Worm (Caenorhabditis elegans): ENCODE measurements around the gene Y7A9D.1.

The Y7A9D.1 gene

ce11 chrIV:16381933-16382591 lies at the start of gene Y7A9D.1:
Gene Y7A9D.1, minus strand, starts transcription at chrIV:16382215.
- TF ChIP-seq unc-30 (tag; optimal IDR thresholded peaks at IDR 0.05) (no peak), mab-9 (GFP tag; IDR thresholded peaks at IDR 0.05) (no peak), isw-1 (GFP tag; IDR thresholded peaks at IDR 0.05) (no peak), zag-1 (tag; optimal IDR thresholded peaks at IDR 0.05) (no peak), nhr-47 (tag; optimal IDR thresholded peaks at IDR 0.05) (peak; percentile 67), efl-3 (GFP tag; optimal IDR thresholded peaks at IDR 0.05) (no peak), hlh-17 (GFP tag; optimal IDR thresholded peaks at IDR 0.05; ENCODE audit: borderline replicate concordance) (no peak), xbp-1 (tag; optimal IDR thresholded peaks at IDR 0.05) (peak; percentile 39), fos-1 (tag; optimal IDR thresholded peaks at IDR 0.05) (peak; percentile 33), ceh-90 (tag; optimal IDR thresholded peaks at IDR 0.05) (no peak), ztf-11 (tag; optimal IDR thresholded peaks at IDR 0.05) (peak in 1 of 2 experiments; percentile 38), pag-3 (tag; optimal IDR thresholded peaks at IDR 0.05; ENCODE audit: borderline replicate concordance, insufficient read depth) (peak; percentile 17), lsy-2 (tag; optimal IDR thresholded peaks at IDR 0.05) (peak; percentile 37 to 39), sox-4 (tag; optimal IDR thresholded peaks at IDR 0.05) (no peak), tbx-2 (tag; optimal IDR thresholded peaks at IDR 0.05) (peak; percentile 56), lin-15B (tag; optimal IDR thresholded peaks at IDR 0.05) (no peak), Y116A8C.19 (tag; optimal IDR thresholded peaks at IDR 0.05; ENCODE audit: borderline replicate concordance) (no peak), lir-3 (tag; optimal IDR thresholded peaks at IDR 0.05; ENCODE audit: poor library complexity) (peak; percentile 33), nhr-11 (tag; optimal IDR thresholded peaks at IDR 0.05) (no peak), nhr-20 (tag; optimal IDR thresholded peaks at IDR 0.05) (peak; percentile 65), ztf-4 (tag; optimal IDR thresholded peaks at IDR 0.05) (no peak), unc-62 (GFP tag; optimal IDR thresholded peaks at IDR 0.05) (no peak), grh-1 (GFP tag; IDR thresholded peaks at IDR 0.05) (peak; percentile 38; the same call in 1 of the 2 replicates), hpl-2 (GFP tag; optimal IDR thresholded peaks at IDR 0.05) (no peak), nhr-237 (tag; optimal IDR thresholded peaks at IDR 0.05) (no peak), nhr-19 (GFP tag; conservative IDR thresholded peaks at IDR 0.05) (peak; percentile 72), mep-1 (tag; optimal IDR thresholded peaks at IDR 0.05) (peak; percentile 30), blmp-1 (tag; optimal IDR thresholded peaks at IDR 0.05) (no peak), unc-130 (tag; optimal IDR thresholded peaks at IDR 0.05) (peak; percentile 57), nhr-84 (tag; optimal IDR thresholded peaks at IDR 0.05) (no peak), unc-86 (tag; optimal IDR thresholded peaks at IDR 0.05) (peak; percentile 22), dpl-1 (GFP tag; optimal IDR thresholded peaks at IDR 0.05) (peak; percentile 12 to 44 (median 16)), hlh-4 (tag; optimal IDR thresholded peaks at IDR 0.05) (peak; percentile 15), elt-3 (tag; optimal IDR thresholded peaks at IDR 0.05) (peak in 2 of 6 experiments; percentile 4 to 52), nhr-12 (tag; optimal IDR thresholded peaks at IDR 0.05) (no peak), rnt-1 (tag; optimal IDR thresholded peaks at IDR 0.05) (no peak), ets-5 (GFP tag; IDR thresholded peaks at IDR 0.05) (no peak), C16A3.4 (tag; optimal IDR thresholded peaks at IDR 0.05) (peak; percentile 51), snpc-4 (tag; optimal IDR thresholded peaks at IDR 0.05) (peak; percentile 20), C34B4.2 (tag; optimal IDR thresholded peaks at IDR 0.05) (no peak), nhr-85 (tag) (peak; percentile 70), aha-1 (tag; optimal IDR thresholded peaks at IDR 0.05) (no peak), zip-4 (GFP tag; optimal IDR thresholded peaks at IDR 0.05) (no peak), elt-2 (tag; optimal IDR thresholded peaks at IDR 0.05) (peak; percentile 19), snu-23 (GFP tag; optimal IDR thresholded peaks at IDR 0.05) (peak; percentile 74), lin-13 (GFP tag; optimal IDR thresholded peaks at IDR 0.05) (peak; percentile 6), mef-2 (tag; optimal IDR thresholded peaks at IDR 0.05) (no peak), aly-2 (tag; optimal IDR thresholded peaks at IDR 0.05) (no peak), pax-3 (tag; optimal IDR thresholded peaks at IDR 0.05) (peak; percentile 5), mdl-1 (tag; optimal IDR thresholded peaks at IDR 0.05) (peak in 1 of 2 experiments; percentile 59), lin-39 (tag; optimal IDR thresholded peaks at IDR 0.05) (no peak), nhr-90 (tag; optimal IDR thresholded peaks at IDR 0.05; ENCODE audit: poor library complexity) (peak; percentile 76)

All from whole organism, L1 larva.